Worm (Caenorhabditis elegans) whole organism, young adult: ENCODE measurements around the gene pqn-22.

ENCODE experiments used
- aptf-2 ChIP-seq: fragments of 200-800 bp; sonication (Bioruptor generic); conservative IDR thresholded peaks from 2 replicates; pipeline ENCODE4 v1.3.6; 2022; ENCODE audit warnings: missing genetic modification reagents, missing genetic modification characterization, missing compliant biosample characterization
- hlh-12 ChIP-seq: sonication (generic microtip); optimal IDR thresholded peaks from 2 replicates; lab custom pipeline; 2016; ENCODE audit warnings: missing genetic modification characterization, missing compliant biosample characterization

DNA sequence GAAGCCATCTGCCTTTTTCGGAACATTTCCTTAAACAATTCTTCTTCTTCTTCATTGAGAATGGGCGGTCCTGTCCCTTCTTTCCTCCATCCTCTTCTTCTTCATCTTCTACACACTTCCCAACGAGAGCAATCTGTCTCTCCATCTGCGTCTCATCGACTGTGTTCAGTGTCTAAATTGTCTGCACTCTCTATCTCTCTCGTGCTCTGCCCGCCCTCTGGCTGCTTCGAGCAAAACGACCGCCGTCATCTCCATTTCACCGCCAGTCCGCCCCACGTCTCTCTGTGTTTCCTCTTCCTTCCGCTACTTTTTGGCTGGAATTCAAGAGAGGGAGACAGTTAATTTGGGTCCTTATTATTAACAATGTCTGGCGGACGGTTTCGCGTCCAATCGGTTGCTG is 20.0 kb upstream of the pqn-22 start:
- TF ChIP-seq aptf-2: no peak
- no peak for TF ChIP-seq hlh-12 (tag; lab: Kevin White, UChicago)
